Fruit fly (Drosophila melanogaster): ENCODE measurements around the gene Ppm1.

DNA sequence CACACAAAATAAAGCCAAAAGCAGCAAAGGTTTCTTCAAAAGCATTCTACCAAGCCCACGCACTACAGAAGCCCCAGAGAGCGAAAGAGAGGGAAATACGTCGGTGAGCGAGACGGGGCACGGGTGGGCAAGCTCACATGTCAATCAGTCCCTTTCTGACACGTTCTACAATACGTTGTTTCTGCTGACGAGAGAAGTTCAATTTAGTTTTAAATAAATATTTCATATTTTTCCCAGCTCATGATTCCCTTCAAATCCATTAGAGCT lies 30.4 kb upstream of the Ppm1 start:
- TF ChIP-seq CG32006 (GFP tag; optimal IDR thresholded peaks at IDR 0.05) = no peak
- no peak for TF ChIP-seq Hr39 (GFP tag; optimal IDR thresholded peaks at IDR 0.05)
